Worm (Caenorhabditis elegans): ENCODE data around the gene pcdr-1.

pcdr-1 gene

DNA sequence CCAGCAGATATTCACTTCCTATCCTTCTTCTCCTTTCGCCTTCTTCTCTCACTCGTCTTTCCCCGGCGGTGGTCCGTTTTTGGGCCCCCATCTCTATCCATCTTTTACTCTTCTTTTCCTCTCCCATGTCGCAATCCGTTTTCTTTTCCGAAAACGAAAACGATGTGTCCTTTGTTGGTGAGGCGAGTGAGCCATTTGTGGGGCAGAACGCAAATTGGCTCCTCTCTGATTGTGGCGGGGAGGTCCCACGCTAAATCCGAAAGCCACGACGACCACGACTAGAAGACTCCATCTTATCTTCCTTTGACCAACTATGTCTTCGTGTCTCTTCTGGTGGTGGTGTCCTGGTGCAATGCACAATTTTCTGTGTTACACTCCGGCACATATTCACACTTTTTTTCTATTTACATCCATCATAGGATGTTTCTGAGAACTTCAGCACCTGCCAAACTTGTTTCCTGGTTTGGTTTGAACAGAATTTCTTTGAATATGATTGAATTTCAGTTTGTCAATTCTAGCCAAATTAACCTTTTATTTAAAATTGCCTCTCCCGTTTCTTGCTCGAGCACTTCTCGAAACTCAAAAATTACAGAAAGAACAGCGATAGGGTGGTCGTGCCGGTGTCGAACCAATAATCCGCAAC is at the start of gene pcdr-1:
pcdr-1 (plus strand) TSS at position 593 of the 643 bp plus-strand sequence.
- TF ChIP-seq egl-27 (tag; optimal IDR thresholded peaks at IDR 0.05) (no peak), nhr-25 (tag; optimal IDR thresholded peaks at IDR 0.05) (no peak), aly-2 (tag; optimal IDR thresholded peaks at IDR 0.05) (no peak), mbf-1 (tag; optimal IDR thresholded peaks at IDR 0.05) (no peak), nhr-21 (tag; optimal IDR thresholded peaks at IDR 0.05) (no peak), mdl-1 (tag; optimal IDR thresholded peaks at IDR 0.05) (no peak), F13H6.1 (tag; optimal IDR thresholded peaks at IDR 0.05) (no peak), sma-3 (GFP tag; optimal IDR thresholded peaks at IDR 0.05) (no peak), elt-1 (tag; optimal IDR thresholded peaks at IDR 0.05) (no peak), ztf-4 (tag; optimal IDR thresholded peaks at IDR 0.05) (no peak), dmd-4 (tag; optimal IDR thresholded peaks at IDR 0.05) (no peak), nhr-23 (tag; optimal IDR thresholded peaks at IDR 0.05) (no peak), unc-39 (tag; optimal IDR thresholded peaks at IDR 0.05) (no peak), C34F6.9 (tag; optimal IDR thresholded peaks at IDR 0.05) (no peak), nhr-6 (tag; optimal IDR thresholded peaks at IDR 0.05) (no peak), ztf-11 (tag; optimal IDR thresholded peaks at IDR 0.05) (no peak), alr-1 (tag; optimal IDR thresholded peaks at IDR 0.05) (no peak), unc-62 (GFP tag; optimal IDR thresholded peaks at IDR 0.05) (no peak), nhr-77 (tag; optimal IDR thresholded peaks at IDR 0.05) (no peak)

DNA sequence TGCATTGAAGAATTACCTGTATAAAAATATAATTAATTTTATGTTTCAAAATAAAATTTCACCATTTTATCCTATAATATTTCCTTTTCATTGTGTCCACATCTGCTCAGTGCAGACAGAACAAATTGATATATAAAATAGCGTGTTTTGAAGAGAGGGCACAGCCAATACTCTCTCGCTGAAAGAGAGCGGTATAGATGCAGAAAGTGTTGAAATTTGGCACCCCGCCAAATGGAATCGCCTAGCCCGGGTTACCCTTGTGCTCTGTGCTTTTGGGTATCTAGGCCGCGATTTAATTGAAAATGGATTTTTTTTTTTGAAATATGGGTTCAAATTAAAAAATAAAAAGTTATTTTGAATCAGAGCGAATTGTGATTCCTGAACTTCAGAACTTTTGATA is 49.4 kb upstream of the pcdr-1 start:
- TF ChIP-seq C34F6.9 (tag; optimal IDR thresholded peaks at IDR 0.05), result peak; percentile 55
- TF ChIP-seq fos-1 (tag; optimal IDR thresholded peaks at IDR 0.05), result peak; percentile 18
- TF ChIP-seq mdl-1 (tag; optimal IDR thresholded peaks at IDR 0.05), result no peak
- no peak for TF ChIP-seq unc-62 (GFP tag; optimal IDR thresholded peaks at IDR 0.05)
- TF ChIP-seq lsy-2 (tag; optimal IDR thresholded peaks at IDR 0.05), result peak in 1 of 2 experiments; percentile 32
- no peak for TF ChIP-seq gmeb-1 (tag; optimal IDR thresholded peaks at IDR 0.05)
- no peak for TF ChIP-seq F13H6.1 (tag; optimal IDR thresholded peaks at IDR 0.05)
- TF ChIP-seq unc-39 (tag; optimal IDR thresholded peaks at IDR 0.05), result no peak
- peak; percentile 20 for TF ChIP-seq sma-9 (GFP tag; optimal IDR thresholded peaks at IDR 0.05)
- no peak for TF ChIP-seq sma-9 (tag; optimal IDR thresholded peaks at IDR 0.05)
- TF ChIP-seq dmd-4 (tag; optimal IDR thresholded peaks at IDR 0.05), result no peak
- no peak for TF ChIP-seq alr-1 (tag; optimal IDR thresholded peaks at IDR 0.05)
- TF ChIP-seq nhr-237 (tag; optimal IDR thresholded peaks at IDR 0.05), result no peak
- peak; percentile 52 for TF ChIP-seq crh-2 (tag; optimal IDR thresholded peaks at IDR 0.05)
- no peak for TF ChIP-seq nhr-12 (tag; optimal IDR thresholded peaks at IDR 0.05)
- no peak for TF ChIP-seq ceh-82 (tag; optimal IDR thresholded peaks at IDR 0.05)
- TF ChIP-seq blmp-1 (tag; optimal IDR thresholded peaks at IDR 0.05; ENCODE audit: insufficient read depth), result no peak
- TF ChIP-seq egl-27 (tag; optimal IDR thresholded peaks at IDR 0.05), result no peak
- no peak for TF ChIP-seq lin-13 (GFP tag; optimal IDR thresholded peaks at IDR 0.05)
- TF ChIP-seq unc-55 (GFP tag; optimal IDR thresholded peaks at IDR 0.05), result no peak
- no peak for TF ChIP-seq ztf-11 (tag; optimal IDR thresholded peaks at IDR 0.05)
- TF ChIP-seq nhr-6 (tag; optimal IDR thresholded peaks at IDR 0.05), result no peak
- no peak for TF ChIP-seq mab-5 (tag; optimal IDR thresholded peaks at IDR 0.05)
- TF ChIP-seq snpc-4 (tag; optimal IDR thresholded peaks at IDR 0.05), result no peak
- TF ChIP-seq mbf-1 (tag; optimal IDR thresholded peaks at IDR 0.05), result no peak
- TF ChIP-seq nhr-129 (tag; optimal IDR thresholded peaks at IDR 0.05), result peak; percentile 28
- TF ChIP-seq ztf-1 (GFP tag; conservative IDR thresholded peaks at IDR 0.05), result no peak
- no peak for TF ChIP-seq aly-2 (tag; optimal IDR thresholded peaks at IDR 0.05)
- no peak for TF ChIP-seq nhr-23 (tag; optimal IDR thresholded peaks at IDR 0.05)
- TF ChIP-seq nhr-77 (tag; optimal IDR thresholded peaks at IDR 0.05), result no peak
- TF ChIP-seq lin-39 (tag; optimal IDR thresholded peaks at IDR 0.05), result no peak
- TF ChIP-seq nhr-11 (tag; optimal IDR thresholded peaks at IDR 0.05), result no peak
- peak; percentile 18 for TF ChIP-seq zag-1 (tag; optimal IDR thresholded peaks at IDR 0.05)

DNA sequence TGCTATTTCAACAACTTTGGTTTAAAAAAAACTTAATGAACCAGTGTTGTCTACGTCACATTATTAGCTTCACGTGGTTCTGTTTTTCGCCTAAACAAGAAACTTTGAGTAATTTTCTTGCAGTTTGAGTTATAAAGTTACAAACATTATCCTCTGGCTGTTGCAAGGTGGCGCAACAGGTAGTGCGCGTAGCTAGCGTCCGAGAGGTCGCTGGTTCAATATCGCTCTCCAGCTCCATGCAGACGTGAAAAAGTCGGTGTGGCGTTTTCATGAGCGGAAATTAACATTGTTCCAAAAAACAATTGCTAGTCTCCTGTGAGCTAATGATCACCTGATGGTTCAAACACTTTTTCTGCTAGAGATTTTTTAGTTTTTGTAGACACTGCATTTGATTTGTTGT is 47.3 kb upstream of the pcdr-1 start:
- no peak for TF ChIP-seq nhr-12 (tag; optimal IDR thresholded peaks at IDR 0.05)
- peak in 1 of 2 experiments; percentile 5 for TF ChIP-seq lsy-2 (tag; optimal IDR thresholded peaks at IDR 0.05)
- peak; percentile 24 for TF ChIP-seq sma-3 (GFP tag; optimal IDR thresholded peaks at IDR 0.05)
- peak; percentile 40 for TF ChIP-seq sma-9 (GFP tag; optimal IDR thresholded peaks at IDR 0.05)
- no peak for TF ChIP-seq sma-9 (tag; optimal IDR thresholded peaks at IDR 0.05)
- TF ChIP-seq zag-1 (tag; optimal IDR thresholded peaks at IDR 0.05), result no peak
- no peak for TF ChIP-seq R02D3.7 (tag; optimal IDR thresholded peaks at IDR 0.05)
- TF ChIP-seq crh-2 (tag; optimal IDR thresholded peaks at IDR 0.05), result no peak
- no peak for TF ChIP-seq unc-62 (GFP tag; optimal IDR thresholded peaks at IDR 0.05)
- TF ChIP-seq alr-1 (tag; optimal IDR thresholded peaks at IDR 0.05), result no peak
- peak; percentile 43 for TF ChIP-seq C34F6.9 (tag; optimal IDR thresholded peaks at IDR 0.05)
- no peak for TF ChIP-seq gmeb-1 (tag; optimal IDR thresholded peaks at IDR 0.05)
- peak; percentile 36 for TF ChIP-seq lin-11 (tag; optimal IDR thresholded peaks at IDR 0.05)
- no peak for TF ChIP-seq F13H6.1 (tag; optimal IDR thresholded peaks at IDR 0.05)
- no peak for TF ChIP-seq nhr-77 (tag; optimal IDR thresholded peaks at IDR 0.05)
- peak; percentile 32 for TF ChIP-seq fos-1 (tag; optimal IDR thresholded peaks at IDR 0.05)
- TF ChIP-seq nhr-23 (tag; optimal IDR thresholded peaks at IDR 0.05), result no peak
- no peak for TF ChIP-seq sem-4 (tag; optimal IDR thresholded peaks at IDR 0.05)
- peak; percentile 18 for TF ChIP-seq nhr-129 (tag; optimal IDR thresholded peaks at IDR 0.05)
